Worm (Caenorhabditis elegans) whole organism, mixed stage, embryonic: ENCODE results near the gene hal-3.

Experiments used
- elt-3 ChIP-seq: fragments of 150-350 bp; optimal IDR thresholded peaks from 2 replicates; lab custom pipeline; 2014; ENCODE audit warnings: missing biosample characterization, missing genetic modification characterization
- flh-1 ChIP-seq: fragments of 200-800 bp; sonication (Bioruptor generic); optimal IDR thresholded peaks from 2 replicates; lab custom pipeline; 2018; ENCODE audit warnings: mild to moderate bottlenecking, missing genetic modification characterization, moderate library complexity, missing compliant biosample characterization
- ham-2 ChIP-seq: fragments of 200-800 bp; sonication (Bioruptor generic); optimal IDR thresholded peaks from 2 replicates; lab custom pipeline; 2018; ENCODE audit warnings: mild to moderate bottlenecking, missing genetic modification characterization, missing compliant biosample characterization
- lin-13 ChIP-seq: fragments of 150-350 bp; optimal IDR thresholded peaks from 2 replicates; lab custom pipeline; 2014; ENCODE audit warnings: missing biosample characterization, missing genetic modification characterization
- nhr-237 ChIP-seq: fragments of 150-350 bp; optimal IDR thresholded peaks from 2 replicates; lab custom pipeline; 2014; ENCODE audit warnings: missing biosample characterization, missing genetic modification characterization
- nhr-28 ChIP-seq: fragments of 150-350 bp; optimal IDR thresholded peaks from 2 replicates; lab custom pipeline; 2014; ENCODE audit warnings: missing biosample characterization, missing genetic modification characterization
- sem-2 ChIP-seq: fragments of 200-800 bp; sonication (Bioruptor generic); optimal IDR thresholded peaks from 2 replicates; lab custom pipeline; 2018; ENCODE audit warnings: mild to moderate bottlenecking, missing genetic modification characterization, missing compliant biosample characterization
- snpc-4 ChIP-seq: fragments of 150-350 bp; optimal IDR thresholded peaks from 2 replicates; lab custom pipeline; 2014; ENCODE audit warnings: missing biosample characterization, missing genetic modification characterization
- unc-39 ChIP-seq: fragments of 150-350 bp; optimal IDR thresholded peaks from 2 replicates; lab custom pipeline; 2014; ENCODE audit warnings: missing biosample characterization, missing genetic modification characterization
- unc-62 ChIP-seq: fragments of 150-350 bp; optimal IDR thresholded peaks from 2 replicates; lab custom pipeline; 2014; ENCODE audit warnings: missing biosample characterization, missing genetic modification reagents, missing genetic modification characterization

DNA sequence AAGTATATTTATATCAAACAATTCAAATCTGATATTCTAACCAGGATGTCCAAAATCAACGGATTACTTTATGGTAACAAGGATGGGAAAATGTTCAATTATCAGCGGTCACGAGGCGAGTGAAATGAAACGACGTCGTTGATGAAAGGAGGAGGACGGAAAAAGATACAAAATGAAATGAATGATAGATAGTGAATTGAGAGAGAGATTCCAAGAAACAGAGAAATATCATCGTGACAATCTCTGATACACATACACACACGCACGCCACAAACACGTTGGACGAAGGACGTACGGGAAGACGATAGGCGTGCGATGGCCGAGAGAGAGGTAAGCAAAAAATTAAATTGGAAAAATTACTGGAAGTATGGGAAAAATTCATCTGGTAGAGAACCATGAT is 15.9 kb downstream of the hal-3 start:
- TF ChIP-seq lin-13 (tag; lab: Kevin White, UChicago): no peak
- no peak for TF ChIP-seq elt-3 (tag; lab: Kevin White, UChicago)
- TF ChIP-seq flh-1 (GFP tag; lab: Kevin White, UChicago): no peak
- TF ChIP-seq nhr-28 (tag; lab: Kevin White, UChicago): no peak
- no peak for TF ChIP-seq unc-39 (tag; lab: Kevin White, UChicago)
- TF ChIP-seq nhr-237 (tag; lab: Kevin White, UChicago): no peak
- no peak for TF ChIP-seq ham-2 (GFP tag; lab: Kevin White, UChicago)
- TF ChIP-seq snpc-4 (tag; lab: Kevin White, UChicago): no peak
- TF ChIP-seq unc-62 (GFP tag; lab: Kevin White, UChicago): no peak
- TF ChIP-seq sem-2: no peak
